Fruit fly (Drosophila melanogaster) Kc167 (cell line): ENCODE measurements around the gene nAChRalpha6.

ENCODE experiments used
- h ChIP-seq: fragments of >200 bp; optimal IDR thresholded peaks from 3 replicates; lab custom pipeline; 2018; ENCODE audit warnings: missing external identifiers
- psq ChIP-seq: fragments of >200 bp; optimal IDR thresholded peaks from 2 replicates; lab custom pipeline; 2017; ENCODE audit warnings: missing external identifiers

DNA sequence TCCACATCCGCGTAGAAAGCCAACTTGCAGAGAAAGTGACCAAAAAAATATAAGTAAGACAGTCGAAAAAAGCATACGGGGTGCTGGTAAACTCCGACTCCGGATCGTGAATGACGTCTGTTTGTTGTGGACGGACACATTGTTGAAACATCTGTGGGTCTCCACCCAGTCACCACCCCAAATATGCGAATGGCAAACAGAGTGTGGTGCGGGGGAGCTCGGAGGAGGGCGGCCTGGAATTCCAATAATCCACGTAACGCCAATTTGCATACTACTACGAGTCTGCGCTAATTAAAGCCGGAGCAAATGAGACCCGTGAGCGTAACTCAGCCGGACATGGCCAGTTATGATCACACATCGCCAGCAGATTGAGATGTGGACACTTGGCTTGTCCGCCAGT, 102.9 kb downstream of the nAChRalpha6 start:
- TF ChIP-seq psq (lab: Kevin White, UChicago) (no peak), h (lab: Kevin White, UChicago) (no peak)
